Worm (Caenorhabditis elegans): ENCODE data around the gene R07C12.1.

The R07C12.1 gene

ce11 chrIV:4176088-4176487 lies 23.8 kb downstream of the R07C12.1 start, which contains the start of gene dnj-15:
TSS of gene dnj-15 (plus strand) at chrIV:4176388.
- TF ChIP-seq efl-3 (GFP tag; optimal IDR thresholded peaks at IDR 0.05) (no peak), hlh-17 (GFP tag; optimal IDR thresholded peaks at IDR 0.05; ENCODE audit: borderline replicate concordance) (no peak), unc-130 (tag; optimal IDR thresholded peaks at IDR 0.05) (no peak), egl-27 (tag; optimal IDR thresholded peaks at IDR 0.05) (no peak), zip-4 (GFP tag; optimal IDR thresholded peaks at IDR 0.05) (no peak), nhr-47 (tag; optimal IDR thresholded peaks at IDR 0.05) (no peak)

ce11 chrIV:4176659-4177058 lies 24.4 kb downstream of the R07C12.1 start:
- TF ChIP-seq snpc-4 (tag; optimal IDR thresholded peaks at IDR 0.05) (no peak), rnt-1 (tag; optimal IDR thresholded peaks at IDR 0.05) (no peak), nhr-85 (tag) (peak; percentile 33), efl-1 (optimal IDR thresholded peaks at IDR 0.05) (no peak), efl-1 (GFP tag; optimal IDR thresholded peaks at IDR 0.05 in 1 of 2) (peak; percentile 38 to 51), dpl-1 (GFP tag; optimal IDR thresholded peaks at IDR 0.05) (peak in 1 of 3 experiments; percentile 9)

DNA sequence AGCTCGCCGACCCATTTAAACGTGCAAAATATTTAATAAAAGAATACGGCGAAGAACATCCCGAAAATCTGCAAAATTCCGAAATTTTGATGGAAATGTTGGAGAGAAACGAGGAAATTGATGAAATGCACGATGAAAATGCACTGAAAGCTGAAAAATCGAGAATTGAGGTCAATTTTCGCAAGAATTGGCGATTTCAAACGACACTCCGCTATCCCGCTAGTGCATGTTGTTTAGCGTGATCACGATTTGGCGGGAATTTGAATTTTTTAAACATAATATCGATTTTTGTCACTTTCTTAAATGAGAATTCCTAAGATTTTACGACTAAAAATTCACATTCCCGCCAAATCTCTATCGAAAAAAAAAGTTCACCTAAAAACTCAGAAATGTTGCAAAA lies 25.3 kb downstream of the R07C12.1 start:
- TF ChIP-seq lin-15B (tag; optimal IDR thresholded peaks at IDR 0.05): peak; percentile 23
- no peak for TF ChIP-seq dsc-1 (tag; optimal IDR thresholded peaks at IDR 0.05)
- TF ChIP-seq ceh-63 (GFP tag; optimal IDR thresholded peaks at IDR 0.05): no peak
- TF ChIP-seq efl-1 (optimal IDR thresholded peaks at IDR 0.05): peak; percentile 13 to 28
- peak; percentile 29 to 91 for TF ChIP-seq efl-1 (GFP tag; optimal IDR thresholded peaks at IDR 0.05 in 1 of 2)
- TF ChIP-seq dpl-1 (GFP tag; optimal IDR thresholded peaks at IDR 0.05): peak in 1 of 3 experiments; percentile 10

DNA sequence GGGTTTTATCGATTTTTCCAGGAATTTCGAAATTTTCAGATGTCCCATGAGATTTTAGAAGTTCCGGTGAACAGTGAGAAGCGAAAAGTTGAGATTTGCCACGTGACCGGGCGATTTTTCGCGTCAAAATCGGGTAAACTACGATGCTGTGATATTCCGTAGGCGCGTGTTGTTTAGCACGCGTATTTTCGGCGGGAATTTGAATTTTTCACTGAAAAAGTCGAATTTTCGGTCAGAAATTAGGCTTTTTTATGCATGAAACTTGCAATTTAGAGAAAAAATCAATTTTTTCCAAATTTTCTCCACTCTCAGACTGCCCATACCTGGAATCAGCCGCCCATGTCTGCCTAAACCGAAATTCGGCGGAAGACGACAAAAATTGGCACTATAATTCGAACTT lies 26.2 kb downstream of the R07C12.1 start, which contains the start of gene tsen-34:
tsen-34 (plus strand) TSS at position 34 of the 400 bp plus-strand sequence.
- no peak for TF ChIP-seq nhr-28 (tag; optimal IDR thresholded peaks at IDR 0.05)
- no peak for TF ChIP-seq efl-1 (optimal IDR thresholded peaks at IDR 0.05)
- peak in 1 of 2 experiments; percentile 91 for TF ChIP-seq efl-1 (GFP tag; optimal IDR thresholded peaks at IDR 0.05 in 1 of 2)
- no peak for TF ChIP-seq ceh-63 (GFP tag; optimal IDR thresholded peaks at IDR 0.05)
- no peak for TF ChIP-seq unc-62 (GFP tag; optimal IDR thresholded peaks at IDR 0.05)
- TF ChIP-seq unc-98 (GFP tag; IDR thresholded peaks at IDR 0.05): no peak
- TF ChIP-seq nhr-85 (tag): peak; percentile 76
- TF ChIP-seq tlp-1 (tag; optimal IDR thresholded peaks at IDR 0.05): no peak
- no peak for TF ChIP-seq mep-1 (tag; optimal IDR thresholded peaks at IDR 0.05)
- no peak for TF ChIP-seq C34B4.2 (tag; optimal IDR thresholded peaks at IDR 0.05)

DNA sequence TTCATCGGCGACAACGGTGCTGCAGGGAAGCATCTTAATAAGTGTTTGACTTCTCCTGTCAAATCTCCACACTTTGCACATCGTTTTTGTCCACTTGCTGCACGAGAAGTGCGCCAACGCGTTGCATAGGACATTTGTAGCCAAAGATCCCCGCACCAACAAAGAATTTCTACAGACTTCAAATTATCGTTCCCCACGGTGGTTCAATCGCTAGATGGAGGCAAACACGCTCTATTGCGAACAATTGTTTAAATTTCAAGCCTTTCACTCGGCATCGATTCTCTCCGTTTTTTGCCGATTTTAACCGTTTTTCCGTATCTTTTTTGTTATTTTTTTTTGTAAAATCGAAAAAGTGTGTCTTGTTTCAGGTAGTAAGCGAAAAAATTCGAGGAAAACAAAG lies 27.8 kb downstream of the R07C12.1 start:
- TF ChIP-seq lsy-2 (tag; optimal IDR thresholded peaks at IDR 0.05) (peak in 1 of 2 experiments; percentile 36), efl-1 (optimal IDR thresholded peaks at IDR 0.05) (peak in 1 of 2 experiments; percentile 15), efl-1 (GFP tag; optimal IDR thresholded peaks at IDR 0.05 in 1 of 2) (peak in 1 of 2 experiments; percentile 63), vab-15 (tag; optimal IDR thresholded peaks at IDR 0.05) (peak; percentile 35)

DNA sequence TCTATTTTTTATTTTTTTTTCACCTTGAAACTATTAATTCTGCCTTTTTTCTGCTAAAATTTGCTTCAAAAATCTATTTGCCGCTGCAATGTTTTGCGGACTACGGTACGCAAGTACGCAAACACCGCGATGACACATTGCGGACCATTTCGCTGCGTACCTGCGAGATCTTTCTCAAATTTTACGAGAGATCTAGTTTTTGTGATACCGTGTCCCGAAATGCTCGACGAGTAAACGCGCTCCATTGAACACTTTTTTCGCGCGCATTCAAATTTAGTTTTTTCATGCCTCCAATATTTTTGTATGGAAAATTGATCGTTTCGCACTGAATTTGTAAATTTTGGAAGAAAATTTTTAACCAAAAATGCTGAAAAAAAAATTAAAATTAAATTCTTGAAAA lies 32.5 kb downstream of the R07C12.1 start:
- TF ChIP-seq lin-15B (tag; optimal IDR thresholded peaks at IDR 0.05) (peak; percentile 27), dpl-1 (GFP tag; optimal IDR thresholded peaks at IDR 0.05) (peak; percentile 43 to 71 (median 64)), nhr-47 (tag; optimal IDR thresholded peaks at IDR 0.05) (peak; percentile 74), mab-9 (GFP tag; IDR thresholded peaks at IDR 0.05) (peak; percentile 92), snu-23 (GFP tag; optimal IDR thresholded peaks at IDR 0.05) (peak; percentile 47), fkh-8 (tag; optimal IDR thresholded peaks at IDR 0.05) (peak; percentile 16), lin-14 (GFP tag; optimal IDR thresholded peaks at IDR 0.05) (peak; percentile 45), isw-1 (GFP tag; IDR thresholded peaks at IDR 0.05) (peak; percentile 98), unc-86 (tag; optimal IDR thresholded peaks at IDR 0.05) (peak; percentile 22), unc-98 (GFP tag; IDR thresholded peaks at IDR 0.05) (peak; percentile 87), egl-13 (tag; optimal IDR thresholded peaks at IDR 0.05) (peak; percentile 31), rnt-1 (tag; optimal IDR thresholded peaks at IDR 0.05) (peak; percentile 62), tbx-2 (tag; optimal IDR thresholded peaks at IDR 0.05) (peak; percentile 44), lin-35 (GFP tag; optimal IDR thresholded peaks at IDR 0.05) (peak; percentile 58 to 71), nhr-90 (tag; optimal IDR thresholded peaks at IDR 0.05; ENCODE audit: poor library complexity) (peak; percentile 45), nhr-71 (tag; optimal IDR thresholded peaks at IDR 0.05) (peak; percentile 74), lsy-2 (tag; optimal IDR thresholded peaks at IDR 0.05) (peak; percentile 64 to 76), grh-1 (GFP tag; IDR thresholded peaks at IDR 0.05) (peak; percentile 99), nhr-85 (tag) (peak; percentile 66), dsc-1 (tag; optimal IDR thresholded peaks at IDR 0.05) (peak; percentile 22), nhr-19 (GFP tag; conservative IDR thresholded peaks at IDR 0.05) (peak; percentile 98), F16B12.6 (tag; optimal IDR thresholded peaks at IDR 0.05) (peak; percentile 46), xbp-1 (tag; optimal IDR thresholded peaks at IDR 0.05) (peak; percentile 42), ceh-88 (GFP tag; IDR thresholded peaks at IDR 0.05) (peak; percentile 97), efl-1 (optimal IDR thresholded peaks at IDR 0.05) (peak; percentile 47 to 71), efl-1 (GFP tag; optimal IDR thresholded peaks at IDR 0.05 in 1 of 2) (peak; percentile 74 to 97), nhr-20 (tag; optimal IDR thresholded peaks at IDR 0.05) (peak; percentile 40)
